7 worm cellular contexts compared by ENCODE assay signal in the genomic region with DNA sequence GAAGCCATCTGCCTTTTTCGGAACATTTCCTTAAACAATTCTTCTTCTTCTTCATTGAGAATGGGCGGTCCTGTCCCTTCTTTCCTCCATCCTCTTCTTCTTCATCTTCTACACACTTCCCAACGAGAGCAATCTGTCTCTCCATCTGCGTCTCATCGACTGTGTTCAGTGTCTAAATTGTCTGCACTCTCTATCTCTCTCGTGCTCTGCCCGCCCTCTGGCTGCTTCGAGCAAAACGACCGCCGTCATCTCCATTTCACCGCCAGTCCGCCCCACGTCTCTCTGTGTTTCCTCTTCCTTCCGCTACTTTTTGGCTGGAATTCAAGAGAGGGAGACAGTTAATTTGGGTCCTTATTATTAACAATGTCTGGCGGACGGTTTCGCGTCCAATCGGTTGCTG.
TF ChIP-seq lines count a peak whose summit lies in the region.

No protein-coding gene starts in this region.

TF ChIP-seq in whole organism, L1 larva, 84 proteins besides CTCF, POLR2A, EP300 and RAD21 (continues in another document):
- no peak for TF ChIP-seq ets-5 (GFP tag; IDR thresholded peaks at IDR 0.05; lab: Robert Waterston, UW)
- TF ChIP-seq pax-3 (tag; optimal IDR thresholded peaks at IDR 0.05; lab: Kevin White, UChicago), result no peak
- no peak for TF ChIP-seq tbx-2 (tag; optimal IDR thresholded peaks at IDR 0.05; lab: Kevin White, UChicago)
- no peak for TF ChIP-seq aly-2 (tag; optimal IDR thresholded peaks at IDR 0.05; lab: Kevin White, UChicago)
- TF ChIP-seq lin-15B (tag; optimal IDR thresholded peaks at IDR 0.05; lab: Kevin White, UChicago), result no peak
- no peak for TF ChIP-seq nhr-12 (tag; optimal IDR thresholded peaks at IDR 0.05; lab: Kevin White, UChicago)
- no peak for TF ChIP-seq vab-15 (tag; optimal IDR thresholded peaks at IDR 0.05; lab: Kevin White, UChicago)
- TF ChIP-seq fkh-10 (GFP tag; optimal IDR thresholded peaks at IDR 0.05; lab: Kevin White, UChicago), result no peak
- no peak for TF ChIP-seq unc-130 (tag; optimal IDR thresholded peaks at IDR 0.05; lab: Kevin White, UChicago)
- no peak for TF ChIP-seq hlh-4 (tag; optimal IDR thresholded peaks at IDR 0.05; lab: Kevin White, UChicago)
- no peak for TF ChIP-seq nhr-19 (GFP tag; conservative IDR thresholded peaks at IDR 0.05; lab: Robert Waterston, UW)
- no peak for TF ChIP-seq nhr-85 (tag; lab: Kevin White, UChicago)
- TF ChIP-seq ama-1 (optimal IDR thresholded peaks at IDR 0.05; lab: Kevin White, UChicago), result no peak
- no peak for TF ChIP-seq mdl-1 (tag; optimal IDR thresholded peaks at IDR 0.05; lab: Kevin White, UChicago)

TF ChIP-seq in whole organism, L2 larva, 48 proteins besides CTCF, POLR2A, EP300 and RAD21 (continues in another document):
- TF ChIP-seq unc-62 (GFP tag; optimal IDR thresholded peaks at IDR 0.05; lab: Kevin White, UChicago), result no peak
- peak; percentile 15 for TF ChIP-seq nhr-129 (tag; optimal IDR thresholded peaks at IDR 0.05; lab: Kevin White, UChicago)
- peak; percentile 31 for TF ChIP-seq C34F6.9 (tag; optimal IDR thresholded peaks at IDR 0.05; lab: Kevin White, UChicago)
- TF ChIP-seq lin-11 (tag; optimal IDR thresholded peaks at IDR 0.05; lab: Kevin White, UChicago), result no peak
- TF ChIP-seq lsy-2 (tag; optimal IDR thresholded peaks at IDR 0.05; lab: Kevin White, UChicago), result peak in 1 of 2 experiments; percentile 22
- peak; percentile 39 for TF ChIP-seq sma-9 (GFP tag; optimal IDR thresholded peaks at IDR 0.05; lab: Kevin White, UChicago)
- TF ChIP-seq sma-9 (tag; optimal IDR thresholded peaks at IDR 0.05; lab: Kevin White, UChicago), result no peak
- TF ChIP-seq dmd-4 (tag; optimal IDR thresholded peaks at IDR 0.05; lab: Kevin White, UChicago), result no peak
- peak; percentile 4 for TF ChIP-seq F13H6.1 (tag; optimal IDR thresholded peaks at IDR 0.05; lab: Kevin White, UChicago)
- no peak for TF ChIP-seq nhr-23 (tag; optimal IDR thresholded peaks at IDR 0.05; lab: Kevin White, UChicago)
- TF ChIP-seq elt-3 (tag; optimal IDR thresholded peaks at IDR 0.05; lab: Kevin White, UChicago), result no peak
- peak; percentile 11 for TF ChIP-seq crh-2 (tag; optimal IDR thresholded peaks at IDR 0.05; lab: Kevin White, UChicago)
- TF ChIP-seq egl-27 (tag; optimal IDR thresholded peaks at IDR 0.05; lab: Kevin White, UChicago), result no peak

TF ChIP-seq in whole organism, L3 larva, 47 proteins besides CTCF, POLR2A, EP300 and RAD21 (continues in another document):
- TF ChIP-seq nhr-76 (tag; optimal IDR thresholded peaks at IDR 0.05; lab: Kevin White, UChicago), result no peak
- TF ChIP-seq elt-1 (tag; optimal IDR thresholded peaks at IDR 0.05; lab: Kevin White, UChicago), result no peak
- TF ChIP-seq fkh-2 (tag; optimal IDR thresholded peaks at IDR 0.05; lab: Kevin White, UChicago), result no peak
- TF ChIP-seq nhr-67 (tag; optimal IDR thresholded peaks at IDR 0.05; lab: Kevin White, UChicago), result no peak
- TF ChIP-seq elt-2 (tag; optimal IDR thresholded peaks at IDR 0.05; lab: Kevin White, UChicago), result peak; percentile 30
- TF ChIP-seq nhr-237 (tag; optimal IDR thresholded peaks at IDR 0.05; lab: Kevin White, UChicago), result no peak
- peak; percentile 71 for TF ChIP-seq nfya-1 (tag; optimal IDR thresholded peaks at IDR 0.05; lab: Kevin White, UChicago; ENCODE audit: insufficient read depth)
- no peak for TF ChIP-seq egl-27 (tag; optimal IDR thresholded peaks at IDR 0.05; lab: Kevin White, UChicago)
- TF ChIP-seq snpc-4 (tag; optimal IDR thresholded peaks at IDR 0.05; lab: Kevin White, UChicago), result no peak
- TF ChIP-seq mdl-1 (tag; optimal IDR thresholded peaks at IDR 0.05; lab: Kevin White, UChicago), result no peak
- TF ChIP-seq skn-1 (tag; optimal IDR thresholded peaks at IDR 0.05; lab: Kevin White, UChicago), result no peak
- TF ChIP-seq nhr-23 (tag; optimal IDR thresholded peaks at IDR 0.05; lab: Kevin White, UChicago), result no peak
- TF ChIP-seq egl-5 (tag; optimal IDR thresholded peaks at IDR 0.05; lab: Kevin White, UChicago), result no peak

TF ChIP-seq in whole organism, L4 larva, 104 proteins besides CTCF, POLR2A, EP300 and RAD21 (continues in another document):
- TF ChIP-seq zip-2 (tag; optimal IDR thresholded peaks at IDR 0.05; lab: Kevin White, UChicago) (no peak), nhr-111 (GFP tag; optimal IDR thresholded peaks at IDR 0.05; lab: Kevin White, UChicago) (no peak), F37D6.2 (tag; optimal IDR thresholded peaks at IDR 0.05; lab: Kevin White, UChicago) (no peak), lim-7 (GFP tag; IDR thresholded peaks at IDR 0.05; lab: Robert Waterston, UW) (no peak), Y5F2A.4 (GFP tag; optimal IDR thresholded peaks at IDR 0.05; lab: Kevin White, UChicago) (no peak), skn-1 (tag; optimal IDR thresholded peaks at IDR 0.05; lab: Kevin White, UChicago) (no peak), tra-1 (GFP tag; IDR thresholded peaks at IDR 0.05; lab: Robert Waterston, UW) (no peak), ceh-82 (tag; optimal IDR thresholded peaks at IDR 0.05; lab: Kevin White, UChicago) (no peak), F26F4.8 (GFP tag; conservative IDR thresholded peaks at IDR 0.05; lab: Robert Waterston, UW) (no peak), madf-9 (GFP tag; conservative IDR thresholded peaks at IDR 0.05; lab: Robert Waterston, UW) (no peak), php-3 (GFP tag; IDR thresholded peaks at IDR 0.05; lab: Robert Waterston, UW) (no peak), sdz-12 (GFP tag; optimal IDR thresholded peaks at IDR 0.05; lab: Kevin White, UChicago) (no peak), gei-8 (GFP tag; optimal IDR thresholded peaks at IDR 0.05; lab: Kevin White, UChicago) (no peak), mdt-29 (GFP tag; IDR thresholded peaks at IDR 0.05; lab: Robert Waterston, UW) (no peak)

TF ChIP-seq in whole organism, late embryonic, 69 proteins besides CTCF, POLR2A, EP300 and RAD21:
- TF ChIP-seq nhr-232 (tag; optimal IDR thresholded peaks at IDR 0.05; lab: Kevin White, UChicago), result no peak
- no peak for TF ChIP-seq K09A11.1 (tag; optimal IDR thresholded peaks at IDR 0.05; lab: Kevin White, UChicago; ENCODE audit: insufficient read depth)
- no peak for TF ChIP-seq fax-1 (tag; optimal IDR thresholded peaks at IDR 0.05; lab: Kevin White, UChicago)
- TF ChIP-seq pros-1 (tag; optimal IDR thresholded peaks at IDR 0.05; lab: Kevin White, UChicago), result no peak
- TF ChIP-seq dmd-4 (tag; optimal IDR thresholded peaks at IDR 0.05; lab: Kevin White, UChicago; ENCODE audit: borderline replicate concordance), result no peak
- peak; percentile 38 for TF ChIP-seq nfya-1 (tag; optimal IDR thresholded peaks at IDR 0.05; lab: Kevin White, UChicago)
- TF ChIP-seq ceh-31 (tag; optimal IDR thresholded peaks at IDR 0.05; lab: Kevin White, UChicago), result peak; percentile 23
- TF ChIP-seq tbx-7 (tag; optimal IDR thresholded peaks at IDR 0.05; lab: Kevin White, UChicago), result no peak
- TF ChIP-seq ceh-30 (tag; optimal IDR thresholded peaks at IDR 0.05; lab: Kevin White, UChicago), result no peak
- no peak for TF ChIP-seq unc-55 (GFP tag; optimal IDR thresholded peaks at IDR 0.05; lab: Kevin White, UChicago)
- TF ChIP-seq ceh-18 (tag; optimal IDR thresholded peaks at IDR 0.05; lab: Kevin White, UChicago), result peak; percentile 11
- TF ChIP-seq ceh-34 (tag; optimal IDR thresholded peaks at IDR 0.05; lab: Kevin White, UChicago), result peak; percentile 47

TF ChIP-seq in whole organism, mixed stage, embryonic, 35 proteins besides CTCF, POLR2A, EP300 and RAD21:
- TF ChIP-seq ces-1 (GFP tag; optimal IDR thresholded peaks at IDR 0.05; lab: Kevin White, UChicago) (peak; percentile 47), M03D4.4 (tag; optimal IDR thresholded peaks at IDR 0.05; lab: Kevin White, UChicago) (no peak)
TF ChIP-seq in whole organism, mixed stage, embryonic: peak in this region for 1.

TF ChIP-seq in whole organism, young adult, 124 proteins besides CTCF, POLR2A, EP300 and RAD21:
- no peak for TF ChIP-seq cebp-1 (GFP tag; IDR thresholded peaks at IDR 0.05; lab: Robert Waterston, UW)
- peak; percentile 18 for TF ChIP-seq cebp-1 (tag; optimal IDR thresholded peaks at IDR 0.05; lab: Kevin White, UChicago)
- TF ChIP-seq nhr-80 (tag; optimal IDR thresholded peaks at IDR 0.05; lab: Kevin White, UChicago), result peak; percentile 28
- TF ChIP-seq ceh-27 (GFP tag; optimal IDR thresholded peaks at IDR 0.05; lab: Kevin White, UChicago), result peak; percentile 19
- TF ChIP-seq ztf-25 (GFP tag; IDR thresholded peaks at IDR 0.05; lab: Robert Waterston, UW), result no peak
- TF ChIP-seq hmg-1.2 (GFP tag; IDR thresholded peaks at IDR 0.05; lab: Robert Waterston, UW), result peak; percentile 87
- TF ChIP-seq ZK185.1 (tag; optimal IDR thresholded peaks at IDR 0.05; lab: Kevin White, UChicago; ENCODE audit: poor library complexity, severe bottlenecking), result no peak
